Worm (Caenorhabditis elegans) whole organism, early embryonic: ENCODE measurements around the gene C54F6.12.

Experiments
- ceh-13 ChIP-seq: fragments of 200-800 bp; sonication (Bioruptor generic); optimal IDR thresholded peaks from 2 replicates; lab custom pipeline; 2018; ENCODE audit warnings: mild to moderate bottlenecking, missing genetic modification characterization, missing compliant biosample characterization
- ets-7 ChIP-seq: sonication (generic microtip); optimal IDR thresholded peaks from 2 replicates; lab custom pipeline; 2016; ENCODE audit warnings: missing genotype, missing genetic modification characterization, missing compliant biosample characterization
- flt-1 ChIP-seq: fragments of 200-800 bp; sonication (Bioruptor generic); IDR thresholded peaks from 2 replicates; pipeline ENCODE4 v1.3.6; 2022; ENCODE audit warnings: missing genetic modification characterization, missing compliant biosample characterization
- tbx-11 ChIP-seq: fragments of 200-800 bp; sonication (Bioruptor generic); IDR thresholded peaks from 2 replicates; pipeline ENCODE4 v1.3.6; 2022; ENCODE audit warnings: missing genetic modification characterization, missing compliant biosample characterization

- TF ChIP-seq tbx-11 (no peak), ceh-13 (no peak), flt-1 (GFP tag; lab: Robert Waterston, UW) (no peak), ets-7 (no peak)
These were observed 5.8 kb upstream of the C54F6.12 start for ce11 chrV:7543728-7544127.
